Worm (Caenorhabditis elegans): ENCODE data around the gene dohh-1.

ce11 chrII:10553377-10554045 is 26.2 kb upstream of the dohh-1 start:
- TF ChIP-seq ceh-19 (GFP tag; optimal IDR thresholded peaks at IDR 0.05) (no peak), dmd-4 (tag; optimal IDR thresholded peaks at IDR 0.05; ENCODE audit: borderline replicate concordance) (no peak), pha-2 (tag; optimal IDR thresholded peaks at IDR 0.05) (no peak), pqm-1 (tag; optimal IDR thresholded peaks at IDR 0.05) (no peak), sox-4 (tag; optimal IDR thresholded peaks at IDR 0.05) (no peak)

Data from whole organism, late embryonic.